Worm (Caenorhabditis elegans) whole organism, young adult: Measurements from ENCODE around the gene tbc-9.
A peak's percentile ranks its signal among the peaks of the same experiment; 100 is the strongest.
"Not testable (repeated sequence)": the region's sequence is repeated elsewhere in the genome, so short reads cannot be mapped to it uniquely, and the experiment has no call there.

ENCODE experiments used
- C06A6.2 ChIP-seq: fragments of 200-800 bp; sonication (Bioruptor generic); conservative IDR thresholded peaks from 2 replicates; pipeline ENCODE4 v1.3.6; 2022; ENCODE audit warnings: missing genetic modification characterization, missing compliant biosample characterization
- D2030.7 ChIP-seq: fragments of 200-800 bp; sonication (Bioruptor generic); IDR thresholded peaks from 2 replicates; pipeline ENCODE4 v1.3.6; 2022; ENCODE audit warnings: missing genetic modification reagents, missing genetic modification characterization, missing compliant biosample characterization
- Y53G8AR.9 ChIP-seq: fragments of 200-800 bp; sonication (Bioruptor generic); conservative IDR thresholded peaks from 2 replicates; pipeline ENCODE4 v1.3.6; 2022; ENCODE audit warnings: missing genetic modification reagents, missing genetic modification characterization, missing compliant biosample characterization
- cebp-1 ChIP-seq, 2 experiments: fragments of 200-800 bp in 1 of 2; sonication (Bioruptor generic) in 1 of 2; sonication (generic microtip) in 1 of 2; IDR thresholded peaks in 1 of 2; optimal IDR thresholded peaks in 1 of 2; 2 replicates each; pipeline versions ENCODE4 v1.3.6 to Lab custom; 2017 to 2022; ENCODE audit warnings: missing compliant biosample characterization in 2 of 2, missing genetic modification characterization in 2 of 2, mild to moderate bottlenecking in 1 of 2, missing genetic modification reagents in 1 of 2, moderate library complexity in 1 of 2
- ceh-79 ChIP-seq: sonication (generic microtip); optimal IDR thresholded peaks from 2 replicates; lab custom pipeline; 2017; ENCODE audit warnings: mild to moderate bottlenecking, missing genetic modification characterization, missing compliant biosample characterization
- egl-44 ChIP-seq: fragments of 200-800 bp; sonication (Bioruptor generic); IDR thresholded peaks from 2 replicates; pipeline ENCODE4 v1.3.6; 2022; ENCODE audit warnings: missing genetic modification reagents, missing genetic modification characterization, missing compliant biosample characterization
- lir-1 ChIP-seq: fragments of 200-800 bp; sonication (Bioruptor generic); conservative IDR thresholded peaks from 2 replicates; pipeline ENCODE4 v1.3.6; 2022; ENCODE audit warnings: missing genetic modification reagents, missing genetic modification characterization, missing compliant biosample characterization
- madf-8 ChIP-seq: fragments of 200-800 bp; sonication (Bioruptor generic); conservative IDR thresholded peaks from 2 replicates; pipeline ENCODE4 v1.3.6; 2022; ENCODE audit warnings: missing genetic modification reagents, missing genetic modification characterization, missing compliant biosample characterization
- sea-2 ChIP-seq: fragments of 200-800 bp; sonication (Bioruptor generic); IDR thresholded peaks from 2 replicates; pipeline ENCODE4 v1.3.6; 2022; ENCODE audit warnings: missing genetic modification characterization, missing compliant biosample characterization
- somi-1 ChIP-seq: fragments of 200-800 bp; sonication (Bioruptor generic); optimal IDR thresholded peaks from 2 replicates; lab custom pipeline; 2018; ENCODE audit warnings: mild to moderate bottlenecking, missing genetic modification characterization, missing compliant biosample characterization
- unc-62 ChIP-seq: fragments of 150-350 bp; optimal IDR thresholded peaks from 2 replicates; lab custom pipeline; 2014; ENCODE audit warnings: missing biosample characterization, missing genetic modification reagents, missing genetic modification characterization
- ztf-3 ChIP-seq: fragments of 200-800 bp; sonication (Bioruptor generic); optimal IDR thresholded peaks from 2 replicates; lab custom pipeline; 2018; ENCODE audit warnings: mild to moderate bottlenecking, missing genetic modification characterization, missing compliant biosample characterization

DNA sequence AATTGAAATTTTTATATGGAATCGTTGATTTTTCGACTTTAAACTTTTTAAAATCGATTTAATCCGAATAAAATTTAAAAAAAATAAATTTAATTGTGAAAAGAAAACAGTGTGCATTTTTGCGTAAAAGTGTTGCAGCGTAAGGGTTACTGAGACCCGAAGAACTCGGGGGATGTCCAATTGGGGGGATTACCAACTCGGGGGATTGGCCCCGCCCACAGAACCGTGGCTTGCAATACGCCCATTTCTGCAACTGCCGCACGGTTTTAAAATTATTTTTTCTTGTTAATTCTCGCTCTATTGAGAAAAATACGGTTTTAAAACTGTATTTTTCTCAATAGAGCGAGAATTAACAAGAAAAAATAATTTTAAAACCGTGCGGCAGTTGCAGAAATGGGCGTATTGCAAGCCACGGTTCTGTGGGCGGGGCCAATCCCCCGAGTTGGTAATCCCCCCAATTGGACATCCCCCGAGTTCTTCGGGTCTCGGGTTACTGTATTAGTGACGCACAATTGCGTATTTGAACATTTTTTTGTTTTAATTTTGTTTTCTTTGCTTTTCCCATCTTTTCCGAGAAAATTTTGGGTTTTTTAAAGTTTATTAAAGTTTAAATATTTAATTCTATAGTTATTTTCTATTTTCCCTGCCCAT lies 834 bp upstream of the tbc-9 start:
- not testable (repeated sequence) for TF ChIP-seq unc-62 (GFP tag; lab: Kevin White, UChicago); cebp-1 (GFP tag; IDR thresholded peaks at IDR 0.05; lab: Robert Waterston, UW); cebp-1 (tag; optimal IDR thresholded peaks at IDR 0.05; lab: Kevin White, UChicago); ztf-3 (GFP tag; lab: Kevin White, UChicago); sea-2 (GFP tag; lab: Robert Waterston, UW); madf-8 (GFP tag; lab: Robert Waterston, UW); ceh-79; Y53G8AR.9; egl-44 (GFP tag; lab: Robert Waterston, UW); C06A6.2 (GFP tag; lab: Robert Waterston, UW); somi-1 (GFP tag; lab: Kevin White, UChicago); lir-1 (GFP tag; lab: Robert Waterston, UW)
- TF ChIP-seq D2030.7 (GFP tag; lab: Robert Waterston, UW) = peak; percentile 54
